Worm (Caenorhabditis elegans): ENCODE data around the gene srx-110.

DNA sequence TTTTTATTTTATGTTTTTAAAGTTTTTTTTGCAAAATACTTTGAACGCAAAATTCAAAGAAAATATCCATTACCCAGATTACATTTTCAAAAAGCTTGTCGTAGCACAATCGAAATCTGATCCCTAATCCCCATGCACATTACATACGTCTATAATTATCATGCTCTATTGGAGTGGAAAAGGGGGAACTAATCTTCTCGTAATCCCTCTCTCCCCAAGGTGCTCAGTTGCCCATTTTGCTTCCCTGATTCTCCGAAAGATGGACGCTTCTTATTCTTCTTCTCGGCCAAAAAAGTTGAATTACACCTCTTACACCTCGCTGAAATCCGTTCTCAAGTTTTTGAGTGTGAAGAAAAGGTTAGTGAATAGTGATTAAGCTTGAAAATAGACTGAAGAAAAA lies 1.7 kb downstream of the srx-110 start, which contains the start of gene fbxc-53:
- TF ChIP-seq unc-130 (GFP tag; optimal IDR thresholded peaks at IDR 0.05) = no peak
- no peak for TF ChIP-seq ZK185.1 (tag; optimal IDR thresholded peaks at IDR 0.05; ENCODE audit: poor library complexity, severe bottlenecking)
- TF ChIP-seq hsf-1 (GFP tag; IDR thresholded peaks at IDR 0.05) = no peak
- TF ChIP-seq lin-54 (GFP tag; optimal IDR thresholded peaks at IDR 0.05) = no peak
- TF ChIP-seq snpc-4 (GFP tag; optimal IDR thresholded peaks at IDR 0.05) = no peak
- TF ChIP-seq snpc-4 (tag; optimal IDR thresholded peaks at IDR 0.05) = no peak
- no peak for TF ChIP-seq ets-4 (GFP tag; optimal IDR thresholded peaks at IDR 0.05)
- TF ChIP-seq ztf-6 (GFP tag; IDR thresholded peaks at IDR 0.05) = no peak
- TF ChIP-seq efl-1 (GFP tag; optimal IDR thresholded peaks at IDR 0.05) = no peak
- no peak for TF ChIP-seq Y67H2A.10 (GFP tag; conservative IDR thresholded peaks at IDR 0.05)
- no peak for TF ChIP-seq F57A8.1 (GFP tag; optimal IDR thresholded peaks at IDR 0.05)
- TF ChIP-seq mcd-1 (GFP tag; IDR thresholded peaks at IDR 0.05) = no peak
